Worm (Caenorhabditis elegans) whole organism, dauer: ENCODE data around the gene srg-7.

Source experiments
- unc-62 ChIP-seq: sonication (generic microtip); optimal IDR thresholded peaks from 2 replicates; lab custom pipeline; 2017; ENCODE audit warnings: missing biosample characterization, missing genetic modification reagents, missing genetic modification characterization

Gene srg-7

ce11 chrIII:6268061-6268460 is at the start of gene srg-7:
TSS of gene srg-7 (minus strand) at chrIII:6268161.
- TF ChIP-seq unc-62 (GFP tag; lab: Kevin White, UChicago), result no peak

ce11 chrIII:6317345-6317744 is 49.4 kb upstream of the srg-7 start:
- no peak for TF ChIP-seq unc-62 (GFP tag; lab: Kevin White, UChicago)

ce11 chrIII:6316795-6317194 is 48.8 kb upstream of the srg-7 start:
- TF ChIP-seq unc-62 (GFP tag; lab: Kevin White, UChicago), result no peak

ce11 chrIII:6315515-6315914 is 47.6 kb upstream of the srg-7 start:
- TF ChIP-seq unc-62 (GFP tag; lab: Kevin White, UChicago), result no peak

ce11 chrIII:6312244-6312643 is 44.3 kb upstream of the srg-7 start:
- TF ChIP-seq unc-62 (GFP tag; lab: Kevin White, UChicago), result no peak

- no peak for TF ChIP-seq unc-62 (GFP tag; lab: Kevin White, UChicago)
Observed at ce11 chrIII:6311452-6311851, 43.5 kb upstream of the srg-7 start.

ce11 chrIII:6310352-6310751 is 42.4 kb upstream of the srg-7 start:
- TF ChIP-seq unc-62 (GFP tag; lab: Kevin White, UChicago), result no peak

- TF ChIP-seq unc-62 (GFP tag; lab: Kevin White, UChicago), result no peak
Observed at ce11 chrIII:6309066-6309465, 41.1 kb upstream of the srg-7 start, which contains the start of gene gar-2. TSS of gene gar-2 (plus strand) at chrIII:6309366.

ce11 chrIII:6307832-6308231 is 39.9 kb upstream of the srg-7 start:
- TF ChIP-seq unc-62 (GFP tag; lab: Kevin White, UChicago), result no peak

- TF ChIP-seq unc-62 (GFP tag; lab: Kevin White, UChicago), result no peak
Observed at ce11 chrIII:6303787-6304186, 35.8 kb upstream of the srg-7 start.

- TF ChIP-seq unc-62 (GFP tag; lab: Kevin White, UChicago), result no peak
Observed at ce11 chrIII:6303114-6303647, 35.2 kb upstream of the srg-7 start, which contains the start of gene F47D12.9. TSS of gene F47D12.9 (minus strand) at chrIII:6303380.

- TF ChIP-seq unc-62 (GFP tag; lab: Kevin White, UChicago), result no peak
Observed at ce11 chrIII:6300297-6300696, 32.3 kb upstream of the srg-7 start.

ce11 chrIII:6298131-6298530 is 30.2 kb upstream of the srg-7 start, which contains the start of gene F47D12.3:
TSS of gene F47D12.3 (plus strand) at chrIII:6298461.
- no peak for TF ChIP-seq unc-62 (GFP tag; lab: Kevin White, UChicago)

ce11 chrIII:6297599-6297998 is 29.6 kb upstream of the srg-7 start:
- no peak for TF ChIP-seq unc-62 (GFP tag; lab: Kevin White, UChicago)

ce11 chrIII:6295972-6296700 is 28.2 kb upstream of the srg-7 start, which contains the start of gene F47D12.7:
TSS of gene F47D12.7 (minus strand) at chrIII:6296022.
- TF ChIP-seq unc-62 (GFP tag; lab: Kevin White, UChicago), result no peak

ce11 chrIII:6290469-6291182 is 22.7 kb upstream of the srg-7 start:
- TF ChIP-seq unc-62 (GFP tag; lab: Kevin White, UChicago), result no peak
